Worm (Caenorhabditis elegans) whole organism, midembryonic: Measurements from ENCODE around the gene T04A11.4.

Experiments
- T22C8.4 ChIP-seq: fragments of 200-800 bp; sonication (Bioruptor generic); IDR thresholded peaks from 2 replicates; pipeline ENCODE4 v1.3.6; 2022; ENCODE audit warnings: missing genetic modification characterization, missing compliant biosample characterization
- cog-1 ChIP-seq: sonication (generic microtip); optimal IDR thresholded peaks from 2 replicates; lab custom pipeline; 2016; ENCODE audit warnings: missing genetic modification characterization, missing compliant biosample characterization
- flt-1 ChIP-seq: fragments of 200-800 bp; sonication (Bioruptor generic); IDR thresholded peaks from 2 replicates; pipeline ENCODE4 v1.3.6; 2022; ENCODE audit warnings: missing genetic modification characterization, missing compliant biosample characterization
- med-1 ChIP-seq: sonication (generic microtip); optimal IDR thresholded peaks from 2 replicates; lab custom pipeline; 2017; ENCODE audit warnings: missing genetic modification characterization, mild to moderate bottlenecking, missing compliant biosample characterization, antibody characterized with exemption, missing genetic modification reagents; ENCODE audit not compliant: insufficient read depth
- ref-1 ChIP-seq: fragments of 200-800 bp; sonication (Bioruptor generic); conservative IDR thresholded peaks from 2 replicates; pipeline ENCODE4 v1.3.6; 2022; ENCODE audit warnings: missing genetic modification reagents, missing genetic modification characterization, missing compliant biosample characterization
- ztf-29 ChIP-seq: fragments of 200-800 bp; sonication (Bioruptor generic); IDR thresholded peaks from 2 replicates; pipeline ENCODE4 v1.3.6; 2022; ENCODE audit warnings: missing genetic modification reagents, missing genetic modification characterization, missing compliant biosample characterization

ce11 chrIV:12438359-12438758 is 46.0 kb downstream of the T04A11.4 start, which contains the start of gene clec-185:
- no peak for TF ChIP-seq cog-1 (tag; lab: Kevin White, UChicago)
- no peak for TF ChIP-seq ref-1 (GFP tag; lab: Robert Waterston, UW)
- TF ChIP-seq flt-1 (GFP tag; lab: Robert Waterston, UW), result no peak
- no peak for TF ChIP-seq ztf-29 (GFP tag; lab: Robert Waterston, UW)
- TF ChIP-seq T22C8.4 (GFP tag; lab: Robert Waterston, UW), result no peak
- no peak for TF ChIP-seq med-1 (GFP tag; lab: Kevin White, UChicago)
